Worm (Caenorhabditis elegans): ENCODE results near the gene F49C12.12.

DNA sequence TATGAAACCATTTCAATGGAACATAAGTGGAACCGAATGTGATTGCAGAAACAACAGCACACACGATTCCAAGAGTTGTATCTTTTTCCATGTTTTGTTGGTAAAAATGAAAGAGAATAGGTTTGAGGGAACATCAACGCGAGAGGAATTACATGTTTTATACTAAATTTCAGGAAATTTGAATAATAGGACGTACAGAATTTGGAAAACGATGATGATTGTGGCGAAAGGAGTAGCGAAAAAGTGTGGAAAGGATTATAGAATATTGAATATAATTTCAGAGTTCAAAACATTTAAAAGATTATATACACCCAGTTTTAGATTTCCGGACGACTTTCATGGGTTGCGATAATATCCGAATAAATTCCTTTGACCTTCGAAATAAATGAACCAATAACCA lies 11.9 kb downstream of the F49C12.12 start, which contains the start of gene F49C12.6:
- no peak for TF ChIP-seq lin-39 (tag; optimal IDR thresholded peaks at IDR 0.05)
- no peak for TF ChIP-seq lin-13 (GFP tag; optimal IDR thresholded peaks at IDR 0.05)
- no peak for TF ChIP-seq fkh-4 (tag; optimal IDR thresholded peaks at IDR 0.05; ENCODE audit: borderline replicate concordance)
- TF ChIP-seq unc-62 (GFP tag; optimal IDR thresholded peaks at IDR 0.05) = no peak
- no peak for TF ChIP-seq dpl-1 (GFP tag; optimal IDR thresholded peaks at IDR 0.05)

All from whole organism, L1 larva.